Fruit fly (Drosophila melanogaster): ENCODE results near the gene bond.
A peak's percentile ranks its signal among the peaks of the same experiment; 100 is the strongest.

Gene bond

dm6 chr3R:22597344-22597954 is 47.0 kb downstream of the bond start (continued):
- 0 out of 3 replicates have a peak, but pooled peaks have one; percentile 58 for TF ChIP-seq CG11560 (tag; IDR thresholded peaks at IDR 0.05)
- no peak for TF ChIP-seq CG12744 (GFP tag; optimal IDR thresholded peaks at IDR 0.05)
- TF ChIP-seq CG4404 (GFP tag; IDR thresholded peaks at IDR 0.05) = peak; percentile 50; the same call in 1 of the 2 replicates
- peak; percentile 62 for TF ChIP-seq CG17385 (GFP tag; optimal IDR thresholded peaks at IDR 0.05)
- TF ChIP-seq CTCF (GFP tag; optimal IDR thresholded peaks at IDR 0.05) = no peak
- peak; percentile 44; the same call in 1 of the 2 replicates for TF ChIP-seq Nf-YA (GFP tag; IDR thresholded peaks at IDR 0.05)
- TF ChIP-seq Mad (GFP tag; optimal IDR thresholded peaks at IDR 0.05) = no peak
- peak; percentile 29 for TF ChIP-seq Sry-δ (GFP tag; optimal IDR thresholded peaks at IDR 0.05)
- peak; percentile 35; the same call in 1 of the 2 replicates for TF ChIP-seq CG32767 (GFP tag; IDR thresholded peaks at IDR 0.05)
- TF ChIP-seq CG3995 (GFP tag; optimal IDR thresholded peaks at IDR 0.05) = no peak
- TF ChIP-seq dysf (GFP tag; IDR thresholded peaks at IDR 0.05) = peak; percentile 81
- TF ChIP-seq tio (GFP tag; optimal IDR thresholded peaks at IDR 0.05) = no peak
- TF ChIP-seq CG15514 (GFP tag; optimal IDR thresholded peaks at IDR 0.05) = no peak
- peak; percentile 35; the same call in 1 of the 2 replicates for TF ChIP-seq CG11696 (GFP tag; IDR thresholded peaks at IDR 0.05)
- TF ChIP-seq odd (GFP tag; optimal IDR thresholded peaks at IDR 0.05) = peak; percentile 66
- TF ChIP-seq CG17568 (GFP tag; optimal IDR thresholded peaks at IDR 0.05) = no peak
- no peak for TF ChIP-seq unpg (GFP tag; optimal IDR thresholded peaks at IDR 0.05)
- TF ChIP-seq tx (GFP tag; optimal IDR thresholded peaks at IDR 0.05) = peak; percentile 60
- peak; percentile 6 for TF ChIP-seq ems (GFP tag; optimal IDR thresholded peaks at IDR 0.05)
- no peak for TF ChIP-seq abd-A (tag; optimal IDR thresholded peaks at IDR 0.05)
- peak; percentile 76 for TF ChIP-seq CG5245 (GFP tag; optimal IDR thresholded peaks at IDR 0.05)
- TF ChIP-seq Hmx (GFP tag; optimal IDR thresholded peaks at IDR 0.05) = no peak
- peak; percentile 40 for TF ChIP-seq btn (GFP tag; optimal IDR thresholded peaks at IDR 0.05)
- peak; percentile 87 for TF ChIP-seq ttk (GFP tag; IDR thresholded peaks at IDR 0.05)
- peak; percentile 3 for TF ChIP-seq CG3065 (GFP tag; optimal IDR thresholded peaks at IDR 0.05)
- TF ChIP-seq otp (GFP tag; IDR thresholded peaks at IDR 0.05) = peak; percentile 84
- TF ChIP-seq MTF-1 (GFP tag; optimal IDR thresholded peaks at IDR 0.05; ENCODE audit: borderline replicate concordance) = peak; percentile 45
- TF ChIP-seq CG8388 (GFP tag; optimal IDR thresholded peaks at IDR 0.05) = peak; percentile 75
- no peak for TF ChIP-seq D19A (tag; optimal IDR thresholded peaks at IDR 0.05)
- peak; percentile 31; the same call in 1 of the 2 replicates for TF ChIP-seq ro (GFP tag; IDR thresholded peaks at IDR 0.05)
- no peak for TF ChIP-seq grn (GFP tag; optimal IDR thresholded peaks at IDR 0.05)
- TF ChIP-seq ewg (GFP tag; optimal IDR thresholded peaks at IDR 0.05) = peak; percentile 65
- peak; percentile 57 for TF ChIP-seq HHEX (GFP tag; optimal IDR thresholded peaks at IDR 0.05)
- no peak for TF ChIP-seq B-H2 (GFP tag; optimal IDR thresholded peaks at IDR 0.05)
- peak; percentile 75 for TF ChIP-seq tin (GFP tag; optimal IDR thresholded peaks at IDR 0.05)
- TF ChIP-seq cato (GFP tag; optimal IDR thresholded peaks at IDR 0.05; ENCODE audit: borderline replicate concordance) = peak; percentile 45
- no peak for TF ChIP-seq Deaf1 (tag; optimal IDR thresholded peaks at IDR 0.05)
- TF ChIP-seq ash1 (GFP tag; optimal IDR thresholded peaks at IDR 0.05) = no peak
- no peak for TF ChIP-seq CG18262 (tag; optimal IDR thresholded peaks at IDR 0.05)
- peak; percentile 75; the same call in 2 of the 3 replicates for TF ChIP-seq so (GFP tag; IDR thresholded peaks at IDR 0.05)
- TF ChIP-seq CG1529 (GFP tag; optimal IDR thresholded peaks at IDR 0.05) = peak; percentile 69
- TF ChIP-seq CG4707 (GFP tag; optimal IDR thresholded peaks at IDR 0.05) = peak; percentile 71
- TF ChIP-seq CG2875 (GFP tag; optimal IDR thresholded peaks at IDR 0.05) = peak; percentile 65
- no peak for TF ChIP-seq eyg (GFP tag; optimal IDR thresholded peaks at IDR 0.05)
- TF ChIP-seq NC2α (GFP tag; optimal IDR thresholded peaks at IDR 0.05) = no peak
- peak; percentile 56 for TF ChIP-seq Six4 (GFP tag; optimal IDR thresholded peaks at IDR 0.05)
- peak; percentile 85 for TF ChIP-seq sug (tag; optimal IDR thresholded peaks at IDR 0.05)
- TF ChIP-seq fd96Cb (tag; optimal IDR thresholded peaks at IDR 0.05) = peak; percentile 76
- TF ChIP-seq H15 (GFP tag; IDR thresholded peaks at IDR 0.05) = peak; percentile 78; the same call in 2 of the 3 replicates
- no peak for TF ChIP-seq CG6254 (GFP tag; optimal IDR thresholded peaks at IDR 0.05)
- TF ChIP-seq CG11398 (GFP tag; optimal IDR thresholded peaks at IDR 0.05) = no peak

Data from whole organism, embryonic.